Fruit fly (Drosophila melanogaster): ENCODE results near the gene CG13946.

- TF ChIP-seq CG12299 (tag; optimal IDR thresholded peaks at IDR 0.05) (no peak), D19B (GFP tag; optimal IDR thresholded peaks at IDR 0.05) (no peak), CG12391 (tag; optimal IDR thresholded peaks at IDR 0.05) (no peak), CG13624 (GFP tag; optimal IDR thresholded peaks at IDR 0.05) (no peak), Poxn (GFP tag; IDR thresholded peaks at IDR 0.05) (no peak), CG1233 (GFP tag; optimal IDR thresholded peaks at IDR 0.05) (no peak), insv (GFP tag; optimal IDR thresholded peaks at IDR 0.05) (no peak), CG12104 (GFP tag; optimal IDR thresholded peaks at IDR 0.05) (no peak)
Measured at dm6 chr2L:744295-744694, 32.0 kb upstream of the CG13946 start, which contains the start of gene Eaat2.

Measured in whole organism, embryonic.